Worm (Caenorhabditis elegans) whole organism, dauer: ENCODE results near the gene mre-11.

ENCODE experiments used
- unc-62 ChIP-seq: sonication (generic microtip); optimal IDR thresholded peaks from 2 replicates; lab custom pipeline; 2017; ENCODE audit warnings: missing biosample characterization, missing genetic modification reagents, missing genetic modification characterization

mre-11 gene

ce11 chrV:10695181-10695580 is 41.5 kb downstream of the mre-11 start, which contains the start of gene C05A2.4:
TSS of gene C05A2.4 (plus strand) at chrV:10695481.
- TF ChIP-seq unc-62 (GFP tag; lab: Kevin White, UChicago): no peak

- TF ChIP-seq unc-62 (GFP tag; lab: Kevin White, UChicago): no peak
These were observed 42.9 kb downstream of the mre-11 start for ce11 chrV:10693749-10694148.

- TF ChIP-seq unc-62 (GFP tag; lab: Kevin White, UChicago): no peak
These were observed 45.4 kb downstream of the mre-11 start for ce11 chrV:10691313-10691712.

- no peak for TF ChIP-seq unc-62 (GFP tag; lab: Kevin White, UChicago)
These were observed 49.1 kb downstream of the mre-11 start, which contains the start of gene F29F11.20 for ce11 chrV:10687601-10688000. TSS of gene F29F11.20 (plus strand) at chrV:10687901.

- no peak for TF ChIP-seq unc-62 (GFP tag; lab: Kevin White, UChicago)
These were observed 51.9 kb downstream of the mre-11 start for ce11 chrV:10684748-10685147.
